Worm (Caenorhabditis elegans) whole organism, L4/young adult: ENCODE measurements around the gene unc-41.

ENCODE experiments used
- W03F9.2 ChIP-seq: fragments of 150-350 bp; optimal IDR thresholded peaks from 2 replicates; lab custom pipeline; 2014; ENCODE audit warnings: missing biosample characterization, missing genetic modification characterization
- dao-5 ChIP-seq: sonication (generic microtip); optimal IDR thresholded peaks from 2 replicates; lab custom pipeline; 2016; ENCODE audit warnings: missing genotype, missing genetic modification characterization, moderate library complexity, missing compliant biosample characterization
- him-1 ChIP-seq: sonication (generic microtip); optimal IDR thresholded peaks from 2 replicates; lab custom pipeline; 2016; ENCODE audit warnings: missing genotype, missing genetic modification reagents, missing genetic modification characterization, missing compliant biosample characterization

unc-41 gene

DNA sequence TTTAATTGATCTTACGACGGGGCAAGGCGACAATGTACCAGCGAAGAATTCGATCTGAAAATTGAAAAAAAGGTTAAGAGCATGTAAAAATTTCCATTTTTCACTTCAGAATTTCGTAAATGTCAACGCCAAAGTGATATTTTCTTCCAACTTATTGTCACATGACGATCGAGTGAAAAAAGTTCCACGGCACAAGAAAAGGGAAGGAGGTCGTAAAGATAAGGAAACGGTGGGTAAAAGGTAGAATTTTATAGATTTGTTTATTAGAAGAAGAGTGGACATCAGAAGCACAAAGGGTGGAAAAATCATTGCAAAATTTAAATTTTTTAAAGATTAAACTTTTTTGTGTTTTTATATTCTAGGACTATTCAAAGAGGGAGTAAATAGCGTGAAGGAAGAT lies 48.1 kb downstream of the unc-41 start:
- no peak for TF ChIP-seq W03F9.2 (tag; lab: Kevin White, UChicago)
- no peak for TF ChIP-seq dao-5 (tag; lab: Kevin White, UChicago)
- no peak for TF ChIP-seq him-1 (tag; lab: Kevin White, UChicago)

DNA sequence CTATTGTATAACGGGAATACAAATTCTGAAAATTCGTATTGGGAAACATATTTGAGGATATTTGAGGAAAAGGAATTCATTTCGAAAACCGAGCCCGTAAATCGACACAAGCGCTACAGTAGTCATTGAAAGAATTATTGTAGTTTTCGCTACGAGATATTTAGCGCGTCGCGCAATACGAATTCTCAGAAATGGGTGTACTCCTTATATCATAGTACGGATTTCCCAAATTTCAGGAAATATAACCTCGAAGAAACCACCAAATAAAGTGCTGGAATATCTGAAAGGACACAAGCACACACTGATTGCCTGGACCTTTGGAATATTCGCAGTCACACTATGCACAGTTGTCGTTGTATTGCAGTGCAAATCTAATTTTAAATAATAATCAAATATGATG lies 48.7 kb downstream of the unc-41 start:
- TF ChIP-seq W03F9.2 (tag; lab: Kevin White, UChicago) (no peak), dao-5 (tag; lab: Kevin White, UChicago) (no peak), him-1 (tag; lab: Kevin White, UChicago) (no peak)

DNA sequence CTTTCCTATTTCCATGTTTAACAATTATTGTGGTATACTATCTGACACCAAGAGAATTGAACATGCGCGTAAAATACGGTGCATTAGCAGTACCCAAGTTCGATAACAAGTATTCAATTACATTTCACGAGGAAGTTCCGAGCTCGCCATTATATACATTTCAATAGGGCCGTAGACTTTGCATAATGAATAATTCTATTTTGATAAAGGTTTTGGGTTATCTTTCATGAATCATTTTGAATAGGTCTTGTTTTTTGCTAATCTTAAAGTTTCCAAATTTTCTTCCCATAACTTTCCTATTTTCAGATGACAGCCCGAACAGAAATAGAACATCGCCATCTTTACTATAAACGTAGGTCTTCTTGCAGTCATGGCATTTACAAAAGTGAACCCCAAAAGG lies 49.8 kb downstream of the unc-41 start, which contains the start of gene C50H2.13:
TSS of gene C50H2.13 (plus strand) at position 301 of the 400 bp plus-strand sequence.
- no peak for TF ChIP-seq W03F9.2 (tag; lab: Kevin White, UChicago)
- no peak for TF ChIP-seq him-1 (tag; lab: Kevin White, UChicago)
- TF ChIP-seq dao-5 (tag; lab: Kevin White, UChicago), result no peak

DNA sequence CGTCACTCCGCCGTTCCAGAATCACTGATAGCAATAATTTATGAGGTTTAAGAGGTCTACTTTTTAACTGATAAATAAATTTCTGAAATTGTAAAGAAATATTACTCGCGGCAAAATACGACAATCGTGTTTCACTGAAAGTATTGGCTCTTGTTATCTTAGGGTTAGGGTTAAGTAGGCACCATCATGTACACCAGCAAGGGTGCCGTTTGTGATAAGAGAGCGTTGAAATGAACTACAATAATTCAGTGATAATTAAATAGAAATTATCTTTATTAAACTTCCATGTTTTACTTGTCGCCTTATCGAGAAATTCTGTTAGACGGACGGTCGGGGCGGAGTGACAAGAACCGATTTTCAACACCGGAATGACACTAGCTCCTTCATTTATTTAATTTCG lies 50.4 kb downstream of the unc-41 start:
- TF ChIP-seq him-1 (tag; lab: Kevin White, UChicago) (no peak), W03F9.2 (tag; lab: Kevin White, UChicago) (no peak), dao-5 (tag; lab: Kevin White, UChicago) (no peak)

DNA sequence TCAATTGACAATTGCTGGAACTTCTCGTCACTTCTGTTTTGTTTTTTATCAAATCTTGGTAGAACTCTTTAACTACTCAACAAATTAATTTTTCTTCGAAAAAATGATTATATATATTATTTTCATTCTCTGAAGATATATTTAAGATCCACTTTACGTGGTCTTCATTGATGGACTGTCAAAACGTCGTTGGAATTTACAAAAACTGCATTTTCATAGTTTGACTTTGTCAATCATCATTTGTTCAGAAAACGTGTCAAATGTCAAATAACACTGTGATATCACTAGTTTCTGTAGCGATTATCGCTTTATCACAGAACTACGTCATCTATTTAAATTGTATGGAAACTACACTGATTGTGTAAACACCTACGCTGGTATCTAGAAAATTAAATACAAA lies 51.6 kb downstream of the unc-41 start:
- TF ChIP-seq him-1 (tag; lab: Kevin White, UChicago) (no peak), W03F9.2 (tag; lab: Kevin White, UChicago) (no peak), dao-5 (tag; lab: Kevin White, UChicago) (no peak)

DNA sequence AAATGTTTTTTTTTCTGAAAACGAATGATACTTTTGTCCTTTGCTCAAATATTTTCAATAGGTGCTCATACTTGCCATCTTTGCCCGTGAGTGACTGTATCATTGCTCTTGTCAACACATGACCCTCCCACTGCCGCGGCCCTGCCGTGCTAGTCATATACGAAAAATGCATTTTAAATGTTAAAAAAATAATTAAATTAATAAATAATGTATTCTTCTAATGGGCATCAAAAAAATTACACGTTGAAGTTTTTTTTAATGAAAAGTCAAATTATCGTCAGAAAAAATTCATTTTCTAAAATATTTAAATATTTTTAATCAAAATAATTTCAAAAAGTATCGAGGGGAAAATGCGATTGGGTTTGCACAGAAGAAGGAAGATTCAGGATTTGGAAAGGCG lies 53.6 kb downstream of the unc-41 start, which contains the start of gene C50H2.7:
TSS of gene C50H2.7 (plus strand) at position 301 of the 400 bp plus-strand sequence.
- TF ChIP-seq dao-5 (tag; lab: Kevin White, UChicago) (no peak), him-1 (tag; lab: Kevin White, UChicago) (no peak), W03F9.2 (tag; lab: Kevin White, UChicago) (no peak)

DNA sequence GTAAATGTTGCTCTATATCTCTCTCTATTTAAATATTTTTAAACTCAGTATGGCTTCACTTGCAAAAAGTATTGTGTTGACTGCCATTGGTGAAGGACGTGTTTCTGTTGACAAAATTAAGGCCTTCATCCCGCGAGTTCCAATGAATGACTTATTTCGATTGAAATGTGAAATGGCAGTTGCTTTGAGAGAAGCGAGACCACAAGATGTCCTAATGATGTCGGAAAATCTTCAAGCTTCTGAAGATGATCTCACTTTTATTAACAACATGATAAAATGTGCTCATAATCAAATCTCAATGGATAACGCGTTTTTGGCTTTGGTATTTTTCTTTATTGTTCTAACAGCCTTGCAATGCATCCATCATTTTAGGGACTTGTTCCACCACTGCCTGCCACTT lies 54.8 kb downstream of the unc-41 start, which contains the start of gene ceh-75:
TSS of gene ceh-75 (plus strand) at position 50 of the 400 bp plus-strand sequence.
- TF ChIP-seq W03F9.2 (tag; lab: Kevin White, UChicago) (no peak), him-1 (tag; lab: Kevin White, UChicago) (no peak), dao-5 (tag; lab: Kevin White, UChicago) (no peak)

DNA sequence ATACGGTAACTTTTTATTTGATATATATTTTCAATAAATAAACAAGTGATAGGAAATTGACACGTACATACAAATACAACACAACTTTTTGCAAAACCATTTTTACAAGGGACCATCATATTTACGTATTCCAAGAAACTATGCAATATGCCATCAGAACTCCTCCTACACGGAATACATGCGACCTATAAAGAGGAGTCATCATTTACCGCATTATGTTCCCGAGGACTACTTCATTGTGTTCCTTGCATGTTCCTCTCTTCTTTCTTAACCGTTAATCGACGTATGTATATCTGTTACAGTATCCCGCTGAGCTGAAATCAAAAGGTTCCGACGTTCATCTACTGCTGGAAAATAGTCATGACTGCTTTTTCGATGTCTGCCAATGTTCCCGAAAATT lies 57.6 kb downstream of the unc-41 start, which contains the start of gene C50H2.5:
TSS of gene C50H2.5 (plus strand) at position 301 of the 400 bp plus-strand sequence.
- TF ChIP-seq him-1 (tag; lab: Kevin White, UChicago) (no peak), W03F9.2 (tag; lab: Kevin White, UChicago) (no peak), dao-5 (tag; lab: Kevin White, UChicago) (no peak)

DNA sequence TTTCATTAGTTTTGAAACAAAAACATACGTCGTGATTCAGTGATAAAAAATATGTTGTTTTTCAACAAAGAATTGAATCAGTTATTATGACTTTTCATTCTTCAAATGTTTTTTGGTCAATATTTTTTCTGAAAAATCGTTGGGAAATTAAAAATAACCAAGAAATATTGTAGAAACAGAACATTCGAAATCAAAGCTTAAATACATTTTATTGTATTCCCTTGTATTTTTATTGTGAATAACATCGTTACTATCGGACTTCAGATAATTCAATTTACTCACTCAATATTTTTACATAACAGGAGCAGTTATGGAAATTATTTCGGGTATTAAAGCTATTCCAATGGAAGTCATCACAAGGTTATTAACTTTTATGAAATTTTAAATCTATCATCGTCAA lies 59.4 kb downstream of the unc-41 start, which contains the start of gene C50H2.4:
TSS of gene C50H2.4 (plus strand) at position 301 of the 400 bp plus-strand sequence.
- no peak for TF ChIP-seq dao-5 (tag; lab: Kevin White, UChicago)
